Worm (Caenorhabditis elegans): ENCODE results near the gene vha-7.
"Not testable (repeated sequence)": the region's sequence is repeated elsewhere in the genome, so short reads cannot be mapped to it uniquely, and the experiment has no call there.

The vha-7 gene

DNA sequence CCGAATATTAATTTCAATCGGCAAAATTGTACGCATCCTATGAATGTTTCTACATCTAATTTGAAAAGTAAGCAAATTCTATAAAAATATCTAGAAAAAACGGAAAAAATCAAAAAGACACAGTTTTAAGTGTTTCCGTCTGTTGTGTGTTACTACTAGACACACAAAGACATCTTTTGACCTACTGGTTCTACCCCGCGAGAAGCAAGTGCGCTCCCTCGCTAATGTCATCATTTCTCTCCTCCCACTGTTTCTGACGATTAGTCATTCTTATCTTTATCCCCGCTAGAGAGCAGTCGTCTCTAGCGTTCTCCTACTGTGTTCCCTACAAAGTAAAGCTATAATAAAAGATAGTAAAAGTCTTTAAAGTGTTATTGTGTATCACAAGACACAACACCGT is 22.3 kb upstream of the vha-7 start:
- TF ChIP-seq med-1 (GFP tag; optimal IDR thresholded peaks at IDR 0.05; ENCODE audit: insufficient read depth) (no peak), flt-1 (GFP tag; IDR thresholded peaks at IDR 0.05) (no peak), ztf-23 (GFP tag; IDR thresholded peaks at IDR 0.05) (no peak), ztf-29 (GFP tag; IDR thresholded peaks at IDR 0.05) (no peak), tab-1 (GFP tag; IDR thresholded peaks at IDR 0.05) (no peak), ref-1 (GFP tag; conservative IDR thresholded peaks at IDR 0.05) (no peak), klf-2 (GFP tag; conservative IDR thresholded peaks at IDR 0.05) (no peak), cog-1 (tag; optimal IDR thresholded peaks at IDR 0.05) (no peak), T22C8.4 (GFP tag; IDR thresholded peaks at IDR 0.05) (no peak)

DNA sequence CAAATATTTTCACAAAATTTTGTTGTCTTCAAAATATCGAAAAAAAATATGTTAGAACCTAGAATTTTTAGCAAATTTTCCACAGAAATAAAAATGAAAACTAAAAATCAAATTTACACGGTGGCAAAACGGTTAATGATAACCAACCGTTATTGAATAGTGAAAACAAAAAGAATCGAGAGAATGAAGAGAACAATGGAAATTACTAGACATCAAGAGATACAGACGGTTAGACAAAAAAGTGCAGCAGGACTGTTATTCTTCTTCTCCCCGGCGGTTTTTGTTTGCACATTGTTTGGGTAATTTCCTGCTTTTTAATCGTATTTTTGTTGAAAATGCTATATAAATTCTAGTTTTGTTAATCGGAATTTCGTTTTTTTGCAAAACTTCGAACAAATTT is 21.4 kb upstream of the vha-7 start:
- TF ChIP-seq tab-1 (GFP tag; IDR thresholded peaks at IDR 0.05) (no peak), ref-1 (GFP tag; conservative IDR thresholded peaks at IDR 0.05) (no peak), cog-1 (tag; optimal IDR thresholded peaks at IDR 0.05) (no peak), ztf-23 (GFP tag; IDR thresholded peaks at IDR 0.05) (no peak), T22C8.4 (GFP tag; IDR thresholded peaks at IDR 0.05) (no peak), med-1 (GFP tag; optimal IDR thresholded peaks at IDR 0.05; ENCODE audit: insufficient read depth) (no peak), flt-1 (GFP tag; IDR thresholded peaks at IDR 0.05) (no peak), ztf-29 (GFP tag; IDR thresholded peaks at IDR 0.05) (no peak), klf-2 (GFP tag; conservative IDR thresholded peaks at IDR 0.05) (no peak)

DNA sequence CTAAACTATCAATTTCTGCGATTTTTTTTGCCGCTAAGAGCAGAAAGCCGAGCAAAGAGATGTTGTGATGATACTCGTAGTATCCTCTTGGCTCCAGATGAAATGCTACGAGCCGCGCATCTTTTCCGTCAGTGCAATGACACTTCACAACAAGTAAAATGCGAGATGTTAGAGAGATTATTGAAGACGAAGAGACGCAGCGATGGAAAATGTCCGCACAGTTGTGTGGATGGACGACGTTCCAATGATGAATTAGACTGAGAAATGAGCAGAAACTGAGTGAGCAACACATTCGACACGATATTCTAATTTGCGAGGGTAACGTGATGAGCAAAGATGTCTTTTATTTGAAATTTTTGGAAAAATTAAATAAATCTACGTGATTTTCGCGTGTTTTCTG is 19.3 kb upstream of the vha-7 start:
- TF ChIP-seq cog-1 (tag; optimal IDR thresholded peaks at IDR 0.05): no peak
- no peak for TF ChIP-seq T22C8.4 (GFP tag; IDR thresholded peaks at IDR 0.05)
- TF ChIP-seq med-1 (GFP tag; optimal IDR thresholded peaks at IDR 0.05; ENCODE audit: insufficient read depth): no peak
- TF ChIP-seq ztf-29 (GFP tag; IDR thresholded peaks at IDR 0.05): no peak

DNA sequence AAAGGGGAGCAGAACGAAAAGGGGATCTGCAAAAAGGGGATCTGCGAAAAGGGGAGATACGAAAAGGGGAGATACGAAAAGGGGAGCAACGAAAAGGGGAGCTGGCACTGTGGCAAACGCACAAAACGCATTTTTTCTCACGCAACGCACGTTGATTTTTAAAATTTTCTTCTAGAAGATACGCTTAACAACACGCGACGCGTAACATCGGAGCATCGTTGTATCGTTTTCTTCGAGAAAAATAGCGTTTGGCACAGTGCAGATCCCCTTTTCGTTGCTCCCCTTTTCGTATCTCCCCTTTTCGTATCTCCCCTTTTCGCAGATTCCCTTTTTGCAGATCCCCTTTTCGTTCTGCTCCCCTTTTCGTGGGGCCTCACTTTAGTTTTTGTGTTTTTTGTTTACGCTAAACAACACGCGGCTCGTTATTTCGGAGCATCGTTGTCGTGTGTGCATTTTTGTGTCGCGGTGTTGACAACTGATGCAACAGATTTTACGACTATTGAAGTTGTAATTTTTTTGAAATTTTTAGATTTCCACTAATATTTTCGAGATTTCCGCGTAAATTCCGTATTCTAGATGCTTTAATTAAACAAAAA is 18.7 kb upstream of the vha-7 start:
- TF ChIP-seq ztf-23 (GFP tag; IDR thresholded peaks at IDR 0.05) (0 out of 2 replicates have a peak, but pooled peaks have one; percentile 26), ref-1 (GFP tag; conservative IDR thresholded peaks at IDR 0.05) (0 out of 2 replicates have a peak, but pooled peaks have one; percentile 12)

DNA sequence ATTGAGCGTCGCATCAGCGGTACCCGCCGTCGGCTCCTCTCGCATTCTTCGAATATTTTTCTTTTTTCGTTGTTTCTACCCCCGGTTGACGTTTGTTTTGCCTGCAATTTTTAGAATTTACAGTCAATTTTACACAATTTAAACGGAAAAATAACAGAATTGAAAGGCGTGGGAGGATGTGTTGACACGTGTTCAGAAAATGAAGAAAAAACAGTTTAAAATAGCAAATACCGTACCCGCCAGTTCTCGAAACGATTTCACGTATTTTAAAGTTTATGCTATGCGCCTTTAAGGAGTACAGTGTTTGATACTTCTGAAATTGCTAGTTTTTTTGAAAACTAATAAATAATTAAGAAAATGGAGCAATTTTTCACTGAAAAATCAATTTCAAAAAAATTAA is 9.3 kb upstream of the vha-7 start, which contains the start of gene ark-1:
ark-1 (minus strand) TSS at position 101 of the 400 bp plus-strand sequence.
- TF ChIP-seq ztf-23 (GFP tag; IDR thresholded peaks at IDR 0.05): no peak
- no peak for TF ChIP-seq klf-2 (GFP tag; conservative IDR thresholded peaks at IDR 0.05)
- TF ChIP-seq flt-1 (GFP tag; IDR thresholded peaks at IDR 0.05): no peak
- no peak for TF ChIP-seq ref-1 (GFP tag; conservative IDR thresholded peaks at IDR 0.05)
- TF ChIP-seq T22C8.4 (GFP tag; IDR thresholded peaks at IDR 0.05): no peak
- no peak for TF ChIP-seq cog-1 (tag; optimal IDR thresholded peaks at IDR 0.05)
- TF ChIP-seq tab-1 (GFP tag; IDR thresholded peaks at IDR 0.05): no peak
- no peak for TF ChIP-seq ztf-29 (GFP tag; IDR thresholded peaks at IDR 0.05)
- no peak for TF ChIP-seq med-1 (GFP tag; optimal IDR thresholded peaks at IDR 0.05; ENCODE audit: insufficient read depth)

DNA sequence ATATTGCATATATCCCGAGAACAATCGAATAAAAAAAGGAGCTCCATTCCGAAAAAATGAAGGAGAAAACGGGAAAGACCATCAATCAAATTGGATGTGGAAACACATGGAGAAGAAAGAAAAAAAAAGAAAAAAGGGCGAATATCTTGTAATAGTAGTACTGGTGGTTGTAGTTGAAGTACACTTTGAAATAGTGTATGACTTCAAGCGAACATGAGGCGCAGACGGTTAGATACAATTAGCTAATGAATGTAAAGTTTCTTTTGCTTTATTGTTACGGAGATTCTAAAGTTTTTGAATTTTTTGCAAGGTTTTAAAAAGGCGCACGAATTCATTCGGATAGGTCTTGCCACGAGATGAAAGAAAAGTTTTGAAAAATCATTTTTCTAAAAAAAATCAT is 7.8 kb upstream of the vha-7 start:
- TF ChIP-seq tab-1 (GFP tag; IDR thresholded peaks at IDR 0.05): no peak
- TF ChIP-seq ztf-29 (GFP tag; IDR thresholded peaks at IDR 0.05): no peak
- TF ChIP-seq ref-1 (GFP tag; conservative IDR thresholded peaks at IDR 0.05): no peak
- TF ChIP-seq T22C8.4 (GFP tag; IDR thresholded peaks at IDR 0.05): no peak
- TF ChIP-seq med-1 (GFP tag; optimal IDR thresholded peaks at IDR 0.05; ENCODE audit: insufficient read depth): no peak
- no peak for TF ChIP-seq cog-1 (tag; optimal IDR thresholded peaks at IDR 0.05)
- no peak for TF ChIP-seq flt-1 (GFP tag; IDR thresholded peaks at IDR 0.05)
- TF ChIP-seq klf-2 (GFP tag; conservative IDR thresholded peaks at IDR 0.05): no peak
- TF ChIP-seq ztf-23 (GFP tag; IDR thresholded peaks at IDR 0.05): no peak

DNA sequence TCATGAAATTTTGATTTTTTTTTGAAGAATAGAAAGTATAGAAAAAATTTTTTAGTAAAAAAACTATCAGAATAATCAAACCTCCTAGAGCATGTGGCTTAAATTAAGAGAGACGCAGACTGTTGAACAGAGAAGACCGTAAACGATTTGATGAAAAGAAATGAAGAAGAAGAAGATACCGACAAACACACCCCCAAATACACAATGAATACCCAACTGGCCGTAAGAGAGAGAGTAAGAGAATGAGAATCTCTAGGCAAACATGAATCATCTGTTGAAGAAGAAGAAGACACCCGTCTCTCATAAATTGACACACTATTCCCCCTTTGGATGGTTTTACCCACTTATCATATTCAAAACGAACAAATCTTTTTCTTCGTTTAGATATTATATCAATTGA is 6.4 kb upstream of the vha-7 start:
- TF ChIP-seq T22C8.4 (GFP tag; IDR thresholded peaks at IDR 0.05): no peak
- peak; percentile 45 for TF ChIP-seq cog-1 (tag; optimal IDR thresholded peaks at IDR 0.05)
- no peak for TF ChIP-seq ztf-29 (GFP tag; IDR thresholded peaks at IDR 0.05)
- no peak for TF ChIP-seq ztf-23 (GFP tag; IDR thresholded peaks at IDR 0.05)

DNA sequence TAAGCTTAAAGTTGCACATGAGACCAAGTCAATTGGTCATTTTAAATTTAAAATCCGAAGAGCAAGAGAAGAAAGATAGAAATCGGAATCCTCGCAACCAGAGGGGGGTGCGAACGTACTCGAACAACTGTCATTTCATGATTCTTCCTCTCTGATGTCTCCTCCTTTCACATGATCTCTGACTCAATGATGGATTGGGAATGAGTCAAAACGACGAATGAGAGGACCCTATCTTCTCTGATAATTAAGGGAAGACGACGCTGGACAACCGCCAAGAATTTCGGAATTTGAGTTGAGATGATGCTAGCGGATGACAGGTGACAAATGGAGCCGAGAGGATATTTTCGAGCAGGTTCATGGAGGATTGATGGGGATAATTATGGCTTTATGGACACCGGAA is 2.9 kb upstream of the vha-7 start:
- TF ChIP-seq klf-2 (GFP tag; conservative IDR thresholded peaks at IDR 0.05) (no peak), cog-1 (tag; optimal IDR thresholded peaks at IDR 0.05) (no peak), tab-1 (GFP tag; IDR thresholded peaks at IDR 0.05) (no peak), T22C8.4 (GFP tag; IDR thresholded peaks at IDR 0.05) (no peak), ref-1 (GFP tag; conservative IDR thresholded peaks at IDR 0.05) (no peak), ztf-23 (GFP tag; IDR thresholded peaks at IDR 0.05) (no peak), flt-1 (GFP tag; IDR thresholded peaks at IDR 0.05) (no peak), med-1 (GFP tag; optimal IDR thresholded peaks at IDR 0.05; ENCODE audit: insufficient read depth) (no peak), ztf-29 (GFP tag; IDR thresholded peaks at IDR 0.05) (no peak)

DNA sequence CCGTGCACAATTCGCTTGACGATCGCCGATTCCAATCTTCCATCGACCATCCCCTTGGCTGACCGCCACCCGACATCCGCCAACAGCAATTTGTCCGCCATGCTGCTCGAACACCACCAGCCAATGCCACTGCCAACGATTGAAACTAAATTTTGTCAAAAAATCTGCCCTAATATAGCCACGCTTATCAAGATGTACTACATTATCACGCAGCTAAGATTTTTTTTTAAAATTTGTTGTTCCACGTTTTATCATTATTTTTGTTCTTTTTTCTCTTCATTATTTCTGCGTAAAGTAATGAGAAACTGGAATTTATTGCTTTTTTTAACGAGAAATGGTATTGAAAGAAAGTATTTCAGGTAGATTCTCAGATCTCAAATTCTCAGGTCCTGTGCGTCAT is 951 bp upstream of the vha-7 start, which contains the start of gene C26H9A.3:
C26H9A.3 (minus strand) TSS at position 101 of the 400 bp plus-strand sequence.
- not testable (repeated sequence) for TF ChIP-seq ref-1 (GFP tag; conservative IDR thresholded peaks at IDR 0.05); ztf-29 (GFP tag; IDR thresholded peaks at IDR 0.05); ztf-23 (GFP tag; IDR thresholded peaks at IDR 0.05)

DNA sequence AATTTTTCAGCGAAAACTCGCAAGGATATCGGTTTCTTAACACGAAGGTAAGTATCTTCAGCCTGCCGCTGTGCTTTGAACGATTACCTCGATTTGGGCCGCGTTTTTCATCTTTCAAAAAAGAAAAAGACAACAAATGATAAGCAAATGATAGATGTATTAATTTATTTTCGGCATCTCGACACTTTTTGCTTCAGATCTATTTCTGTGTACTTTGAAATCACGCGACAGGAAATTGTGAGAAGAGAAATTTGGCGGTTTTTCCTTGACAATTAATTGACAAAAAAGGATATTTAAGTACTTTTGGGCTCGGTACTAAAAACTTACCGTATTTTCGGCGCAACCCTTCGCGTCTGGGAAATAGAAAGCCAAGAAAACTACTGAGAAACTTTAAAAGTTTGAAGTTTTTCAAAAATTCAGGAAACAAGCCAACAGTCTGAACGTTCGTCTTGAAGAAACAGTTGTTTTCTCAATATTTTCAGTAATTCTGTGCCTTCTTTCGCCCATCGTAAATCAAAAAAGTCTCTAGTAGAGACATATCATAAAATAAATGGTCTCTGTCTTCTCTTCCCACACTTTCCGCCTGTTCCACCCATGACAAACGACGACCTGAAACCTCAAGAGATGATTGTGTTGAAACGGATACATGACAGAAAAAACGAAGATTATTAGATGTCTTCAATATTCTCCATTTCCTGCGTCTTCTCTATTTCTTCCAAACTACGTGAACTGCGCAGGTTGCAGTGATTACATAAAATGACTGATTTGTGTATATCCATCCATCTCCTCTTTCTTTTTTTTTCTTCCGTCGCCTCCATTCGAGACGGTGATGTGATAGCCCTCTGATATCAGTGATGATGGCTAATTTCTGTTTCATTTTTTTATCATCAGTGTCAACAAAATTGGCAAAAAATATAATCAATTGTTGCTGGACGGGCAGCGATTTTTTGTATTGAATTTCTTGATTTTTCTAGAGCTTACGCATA is 906 bp downstream of the vha-7 start:
- TF ChIP-seq cog-1 (tag; optimal IDR thresholded peaks at IDR 0.05) (no peak), T22C8.4 (GFP tag; IDR thresholded peaks at IDR 0.05) (no peak), ztf-23 (GFP tag; IDR thresholded peaks at IDR 0.05) (no peak), tab-1 (GFP tag; IDR thresholded peaks at IDR 0.05) (no peak), klf-2 (GFP tag; conservative IDR thresholded peaks at IDR 0.05) (no peak), flt-1 (GFP tag; IDR thresholded peaks at IDR 0.05) (no peak), ztf-29 (GFP tag; IDR thresholded peaks at IDR 0.05) (no peak)

All from whole organism, midembryonic.